Fruit fly (Drosophila melanogaster) whole organism, embryonic: ENCODE measurements around the gene CG12546.

Experiments
- Abd-B ChIP-seq: fragments of 200-800 bp; sonication (Bioruptor generic); optimal IDR thresholded peaks from 2 replicates; lab custom pipeline; 2018; ENCODE audit warnings: missing biosample characterization, mild to moderate bottlenecking, missing genetic modification characterization, moderate library complexity
- CG10462 ChIP-seq: fragments of 200-800 bp; sonication (Bioruptor generic); optimal IDR thresholded peaks from 2 replicates; lab custom pipeline; 2016; ENCODE audit warnings: missing biosample characterization, missing genetic modification characterization
- CG11085 ChIP-seq: fragments of 200-800 bp; sonication (Bioruptor generic); IDR thresholded peaks from 2 replicates; pipeline ENCODE4 v1.3.6; 2022; ENCODE audit warnings: missing biosample characterization, missing genetic modification characterization
- CG11695 ChIP-seq: fragments of 200-800 bp; sonication (Bioruptor generic); IDR thresholded peaks from 3 replicates; pipeline ENCODE4 v1.3.6; 2022; ENCODE audit warnings: missing biosample characterization, missing genetic modification characterization
- CG12219 ChIP-seq: fragments of 200-800 bp; sonication (Bioruptor generic); optimal IDR thresholded peaks from 3 replicates; lab custom pipeline; 2018; ENCODE audit warnings: missing biosample characterization, mild to moderate bottlenecking, missing genetic modification characterization
- CG12769 ChIP-seq: fragments of 200-800 bp; sonication (Bioruptor generic); optimal IDR thresholded peaks from 2 replicates; lab custom pipeline; 2019; ENCODE audit warnings: missing biosample characterization, mild to moderate bottlenecking, missing genetic modification characterization, moderate library complexity
- CG13624 ChIP-seq: fragments of 200-800 bp; sonication (Bioruptor generic); optimal IDR thresholded peaks from 2 replicates; lab custom pipeline; 2016; ENCODE audit warnings: missing biosample characterization, missing genetic modification characterization
- CG15696 ChIP-seq: fragments of 200-800 bp; sonication (Bioruptor generic); optimal IDR thresholded peaks from 2 replicates; lab custom pipeline; 2019; ENCODE audit warnings: missing biosample characterization, mild to moderate bottlenecking, missing genetic modification characterization, moderate library complexity
- CG17359 ChIP-seq: fragments of 200-800 bp; sonication (Bioruptor generic); optimal IDR thresholded peaks from 3 replicates; lab custom pipeline; 2018; ENCODE audit warnings: missing biosample characterization, mild to moderate bottlenecking, missing genetic modification characterization, moderate library complexity
- CG17568 ChIP-seq: fragments of 200-800 bp; sonication (Bioruptor generic); optimal IDR thresholded peaks from 2 replicates; lab custom pipeline; 2018; ENCODE audit warnings: missing biosample characterization, mild to moderate bottlenecking, missing genetic modification characterization, moderate library complexity
- CG1832 ChIP-seq: fragments of 200-800 bp; sonication (Bioruptor generic); optimal IDR thresholded peaks from 2 replicates; lab custom pipeline; 2017; ENCODE audit warnings: missing biosample characterization, mild to moderate bottlenecking, missing genetic modification characterization, inconsistent platforms
- CG2129 ChIP-seq: fragments of 200-800 bp; sonication (Bioruptor generic); IDR thresholded peaks from 2 replicates; pipeline ENCODE4 v1.3.6; 2022; ENCODE audit warnings: missing biosample characterization, missing genetic modification characterization; ENCODE audit not compliant: partially characterized antibody
- CG30431 ChIP-seq: fragments of 200-800 bp; sonication (Bioruptor generic); optimal IDR thresholded peaks from 2 replicates; lab custom pipeline; 2017; ENCODE audit warnings: missing biosample characterization, missing genetic modification characterization
- CG3281 ChIP-seq: fragments of 200-800 bp; sonication (Bioruptor generic); optimal IDR thresholded peaks from 3 replicates; lab custom pipeline; 2017; ENCODE audit warnings: missing biosample characterization, mild to moderate bottlenecking, missing genetic modification characterization
- CG34224 ChIP-seq: fragments of 200-800 bp; sonication (Bioruptor generic); IDR thresholded peaks from 3 replicates; pipeline ENCODE4 v1.3.6; 2022; ENCODE audit warnings: missing biosample characterization, missing genetic modification characterization; ENCODE audit not compliant: partially characterized antibody
- CG3726 ChIP-seq: fragments of 200-800 bp; sonication (Bioruptor generic); IDR thresholded peaks from 3 replicates; pipeline ENCODE4, ENCODE4 v1.3.6; 2022; ENCODE audit warnings: missing biosample characterization, missing genetic modification characterization
- CG7357 ChIP-seq: fragments of 200-800 bp; sonication (Bioruptor generic); IDR thresholded peaks from 3 replicates; pipeline ENCODE4 v1.3.6; 2022; ENCODE audit warnings: missing biosample characterization, missing genetic modification characterization
- CG9609 ChIP-seq: fragments of 200-800 bp; sonication (Bioruptor generic); optimal IDR thresholded peaks from 3 replicates; lab custom pipeline; 2016; ENCODE audit warnings: missing biosample characterization, missing genetic modification characterization
- CG9727 ChIP-seq: fragments of 200-800 bp; sonication (Bioruptor generic); optimal IDR thresholded peaks from 3 replicates; lab custom pipeline; 2017; ENCODE audit warnings: missing biosample characterization, mild to moderate bottlenecking, missing genetic modification characterization
- D ChIP-seq, 2 experiments: fragments of 200-800 bp in 1 of 2; fragments of >200 bp in 1 of 2; sonication (Bioruptor generic) in 1 of 2; optimal IDR thresholded peaks; 2 replicates in 1 of 2; 3 replicates in 1 of 2; lab custom pipeline; 2017; ENCODE audit warnings: mild to moderate bottlenecking in 1 of 2, missing biosample characterization in 1 of 2, missing genetic modification characterization in 1 of 2, missing genetic modification reagents in 1 of 2
- Doc2 ChIP-seq: fragments of 200-800 bp; sonication (Bioruptor generic); IDR thresholded peaks from 2 replicates; pipeline ENCODE4 v1.3.6; 2022; ENCODE audit warnings: missing biosample characterization, missing genetic modification characterization
- Elba2 ChIP-seq: fragments of 200-800 bp; sonication (Bioruptor generic); optimal IDR thresholded peaks from 3 replicates; lab custom pipeline; 2016; ENCODE audit warnings: missing biosample characterization, missing genetic modification characterization
- Fer2 ChIP-seq: fragments of 200-800 bp; sonication (Bioruptor generic); optimal IDR thresholded peaks from 2 replicates; lab custom pipeline; 2018; ENCODE audit warnings: missing biosample characterization, mild to moderate bottlenecking, missing genetic modification characterization, moderate library complexity
- Gsc ChIP-seq: fragments of 200-800 bp; sonication (Bioruptor generic); IDR thresholded peaks from 2 replicates; pipeline ENCODE4 v1.3.6; 2022; ENCODE audit warnings: missing biosample characterization, missing genetic modification characterization
- Hsf ChIP-seq: fragments of 200-800 bp; sonication (Bioruptor generic); optimal IDR thresholded peaks from 3 replicates; lab custom pipeline; 2016; ENCODE audit warnings: missing biosample characterization, missing genetic modification characterization
- MBD-R2 ChIP-seq: fragments of 200-800 bp; sonication (Bioruptor generic); IDR thresholded peaks from 2 replicates; pipeline ENCODE4 v1.3.6; 2022; ENCODE audit warnings: missing biosample characterization, missing genetic modification characterization
- Max ChIP-seq: fragments of 200-800 bp; sonication (Bioruptor generic); optimal IDR thresholded peaks from 2 replicates; lab custom pipeline; 2016; ENCODE audit warnings: missing biosample characterization, mild to moderate bottlenecking, missing genetic modification characterization
- Mes4 ChIP-seq: fragments of 200-800 bp; sonication (Bioruptor generic); optimal IDR thresholded peaks from 2 replicates; lab custom pipeline; 2016; ENCODE audit warnings: missing biosample characterization, missing genetic modification characterization
- NC2β ChIP-seq: fragments of 200-800 bp; sonication (Bioruptor generic); optimal IDR thresholded peaks from 2 replicates; lab custom pipeline; 2016; ENCODE audit warnings: missing biosample characterization, missing genetic modification characterization
- NK7.1 ChIP-seq: fragments of 200-800 bp; sonication (Bioruptor generic); optimal IDR thresholded peaks from 3 replicates; lab custom pipeline; 2016; ENCODE audit warnings: missing biosample characterization, missing genetic modification characterization
- Scr ChIP-seq: fragments of 200-800 bp; sonication (Bioruptor generic); IDR thresholded peaks from 2 replicates; pipeline ENCODE4 v1.3.6; 2022; ENCODE audit warnings: missing biosample characterization, missing genetic modification characterization; ENCODE audit not compliant: partially characterized antibody
- YL-1 ChIP-seq: fragments of 200-800 bp; sonication (Bioruptor generic); optimal IDR thresholded peaks from 3 replicates; lab custom pipeline; 2017; ENCODE audit warnings: missing biosample characterization, mild to moderate bottlenecking, missing genetic modification characterization
- abd-A ChIP-seq: fragments of 200-800 bp; sonication (Bioruptor generic); optimal IDR thresholded peaks from 3 replicates; lab custom pipeline; 2019; ENCODE audit warnings: missing biosample characterization, mild to moderate bottlenecking, missing genetic modification characterization, moderate library complexity
- ara ChIP-seq: fragments of 200-800 bp; sonication (Bioruptor generic); IDR thresholded peaks from 2 replicates; pipeline ENCODE4 v1.3.6; 2022; ENCODE audit warnings: missing biosample characterization, missing genetic modification characterization
- br ChIP-seq: fragments of >200 bp; optimal IDR thresholded peaks from 2 replicates; lab custom pipeline; 2017
- chif ChIP-seq, 2 experiments: fragments of 200-800 bp; sonication (Bioruptor generic); optimal IDR thresholded peaks; 3 replicates each; lab custom pipeline; 2016; ENCODE audit warnings: missing biosample characterization in 2 of 2, missing genetic modification characterization in 2 of 2
- ewg ChIP-seq: fragments of 200-800 bp; sonication (Bioruptor generic); optimal IDR thresholded peaks from 3 replicates; lab custom pipeline; 2017; ENCODE audit warnings: mild to moderate bottlenecking, missing biosample characterization, missing genetic modification reagents, missing genetic modification characterization
- fd102C ChIP-seq: fragments of 200-800 bp; sonication (Bioruptor generic); optimal IDR thresholded peaks from 2 replicates; lab custom pipeline; 2018; ENCODE audit warnings: missing biosample characterization, mild to moderate bottlenecking, missing genetic modification characterization, moderate library complexity
- gro ChIP-seq: fragments of 200-800 bp; sonication (Bioruptor generic); optimal IDR thresholded peaks from 2 replicates; lab custom pipeline; 2016; ENCODE audit warnings: missing biosample characterization, missing genetic modification characterization
- hth ChIP-seq: fragments of >200 bp; optimal IDR thresholded peaks from 2 replicates; lab custom pipeline; 2017; ENCODE audit warnings: inconsistent platforms
- lilli ChIP-seq: fragments of 200-800 bp; sonication (Bioruptor generic); optimal IDR thresholded peaks from 3 replicates; lab custom pipeline; 2016; ENCODE audit warnings: missing biosample characterization, missing genetic modification characterization
- mirr ChIP-seq: fragments of 200-800 bp; sonication (Bioruptor generic); optimal IDR thresholded peaks from 3 replicates; lab custom pipeline; 2018; ENCODE audit warnings: missing biosample characterization, mild to moderate bottlenecking, missing genetic modification characterization
- nmo ChIP-seq: fragments of 200-800 bp; sonication (Bioruptor generic); optimal IDR thresholded peaks from 2 replicates; lab custom pipeline; 2018; ENCODE audit warnings: missing biosample characterization, mild to moderate bottlenecking, missing genetic modification characterization, moderate library complexity
- pita ChIP-seq: fragments of 200-800 bp; sonication (Bioruptor generic); optimal IDR thresholded peaks from 2 replicates; lab custom pipeline; 2017; ENCODE audit warnings: missing biosample characterization, mild to moderate bottlenecking, missing genetic modification characterization
- prd ChIP-seq, 3 experiments: fragments of >200 bp in 2 of 3; fragments of 200-800 bp in 1 of 3; sonication (Bioruptor generic) in 1 of 3; optimal IDR thresholded peaks in 2 of 3; IDR thresholded peaks in 1 of 3; 2 replicates in 2 of 3; 3 replicates in 1 of 3; pipeline versions ENCODE4 v1.3.6 to Lab custom; 2017 to 2022; ENCODE audit warnings: missing biosample characterization in 1 of 3, missing genetic modification characterization in 1 of 3
- pum ChIP-seq: fragments of 200-800 bp; sonication (Bioruptor generic); optimal IDR thresholded peaks from 2 replicates; lab custom pipeline; 2016; ENCODE audit warnings: missing biosample characterization, missing genetic modification characterization
- row ChIP-seq: fragments of 200-800 bp; sonication (Bioruptor generic); IDR thresholded peaks from 3 replicates; pipeline ENCODE4 v1.3.6; 2022; ENCODE audit warnings: missing biosample characterization, missing genetic modification characterization
- salm ChIP-seq: fragments of 200-800 bp; sonication (Bioruptor generic); optimal IDR thresholded peaks from 2 replicates; lab custom pipeline; 2018; ENCODE audit warnings: missing biosample characterization, mild to moderate bottlenecking, missing genetic modification characterization
- so ChIP-seq: fragments of 200-800 bp; sonication (Bioruptor generic); IDR thresholded peaks from 3 replicates; pipeline ENCODE4 v1.3.6; 2022; ENCODE audit warnings: missing biosample characterization, missing genetic modification characterization
- tin ChIP-seq: fragments of 200-800 bp; sonication (Bioruptor generic); optimal IDR thresholded peaks from 3 replicates; lab custom pipeline; 2016; ENCODE audit warnings: missing biosample characterization, missing genetic modification characterization
- trem ChIP-seq: fragments of 200-800 bp; optimal IDR thresholded peaks from 3 replicates; lab custom pipeline; 2019; ENCODE audit warnings: missing biosample characterization, mild to moderate bottlenecking, missing genetic modification characterization, moderate library complexity

CG12546 gene

DNA sequence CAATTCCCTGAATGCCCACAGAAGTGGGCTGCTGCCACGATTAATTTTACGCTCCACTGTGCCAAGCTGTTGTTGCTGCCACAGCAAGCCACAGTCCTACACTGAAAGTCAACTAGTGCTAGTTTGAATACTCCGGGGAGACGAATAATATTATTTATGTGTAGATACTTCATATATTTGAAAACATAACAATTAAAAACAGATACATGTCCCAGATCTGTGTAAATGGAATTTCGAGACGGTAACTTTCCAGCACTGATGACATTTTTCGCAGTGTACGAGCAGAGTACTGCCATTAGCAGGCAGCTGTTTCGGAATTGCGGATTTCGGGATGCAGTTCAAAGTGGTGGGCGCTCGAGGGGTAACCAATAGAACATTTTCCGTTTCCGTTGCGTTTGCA is 28.5 kb downstream of the CG12546 start (continued):
- TF ChIP-seq Elba2 (GFP tag; lab: Kevin White, UChicago) (no peak), Fer2 (tag; lab: Kevin White, UChicago) (no peak), CG12769 (tag; lab: Kevin White, UChicago) (peak; percentile 44), CG2129 (GFP tag; lab: Robert Waterston, UW) (no peak), CG17359 (tag; lab: Kevin White, UChicago) (peak; percentile 43), ewg (peak; percentile 0), D (optimal IDR thresholded peaks at IDR 0.05; lab: Kevin White, UChicago) (no peak), D (GFP tag; optimal IDR thresholded peaks at IDR 0.05; lab: Kevin White, UChicago) (no peak), Max (GFP tag; lab: Kevin White, UChicago) (no peak), pum (GFP tag; lab: Kevin White, UChicago) (no peak), Abd-B (GFP tag; lab: Kevin White, UChicago) (no peak), MBD-R2 (GFP tag; lab: Robert Waterston, UW) (no peak), abd-A (tag; lab: Kevin White, UChicago) (no peak), CG11085 (no peak), CG12219 (GFP tag; lab: Kevin White, UChicago) (peak; percentile 33), Scr (no peak), so (no peak), CG13624 (GFP tag; lab: Kevin White, UChicago) (no peak), mirr (GFP tag; lab: Kevin White, UChicago) (no peak), hth (no peak), Mes4 (GFP tag; lab: Kevin White, UChicago) (no peak), Doc2 (GFP tag; lab: Robert Waterston, UW) (no peak), salm (tag; lab: Kevin White, UChicago) (no peak), CG1832 (GFP tag; lab: Kevin White, UChicago) (no peak), trem (peak; percentile 24), CG34224 (GFP tag; lab: Robert Waterston, UW) (no peak), nmo (GFP tag; lab: Kevin White, UChicago) (peak; percentile 39), prd (optimal IDR thresholded peaks at IDR 0.05; lab: Kevin White, UChicago) (no peak), prd (GFP tag; IDR thresholded peaks at IDR 0.05; lab: Robert Waterston, UW) (peak; percentile 72; the same call in 2 of the 3 replicates), fd102C (no peak), CG9727 (GFP tag; lab: Kevin White, UChicago) (peak; percentile 30), CG30431 (GFP tag; lab: Kevin White, UChicago) (peak; percentile 8), CG15696 (tag; lab: Kevin White, UChicago) (no peak), NC2β (GFP tag; lab: Kevin White, UChicago) (no peak), Hsf (GFP tag; lab: Kevin White, UChicago) (peak; percentile 17), NK7.1 (GFP tag; lab: Kevin White, UChicago) (no peak), lilli (GFP tag; lab: Kevin White, UChicago) (peak; percentile 22), CG11695 (no peak), gro (GFP tag; lab: Kevin White, UChicago) (no peak), ara (GFP tag; lab: Robert Waterston, UW) (0 out of 2 replicates have a peak, but pooled peaks have one; percentile 35), pita (GFP tag; lab: Kevin White, UChicago) (no peak), row (no peak; the same call in 1 of the 3 replicates), CG9609 (no peak), CG10462 (GFP tag; lab: Kevin White, UChicago) (no peak), Gsc (GFP tag; lab: Robert Waterston, UW) (no peak), YL-1 (no peak), tin (GFP tag; lab: Kevin White, UChicago) (peak; percentile 21), CG7357 (GFP tag; lab: Robert Waterston, UW) (no peak), br (no peak), CG17568 (no peak), chif (GFP tag; optimal IDR thresholded peaks at IDR 0.05; lab: Kevin White, UChicago) (peak in 1 of 2 experiments; percentile 4), CG3281 (GFP tag; lab: Kevin White, UChicago) (no peak), CG3726 (0 out of 3 replicates have a peak, but pooled peaks have one; percentile 27)
